Worm (Caenorhabditis elegans) whole organism, L2 larva: ENCODE data around the gene ifet-1.

Experiments used
- egl-27 ChIP-seq: sonication (generic microtip); optimal IDR thresholded peaks from 3 replicates; lab custom pipeline; 2017; ENCODE audit warnings: missing biosample characterization, missing genetic modification reagents, missing genetic modification characterization
- lsy-2 ChIP-seq, 2 experiments: fragments of 150-350 bp in 1 of 2; sonication (generic microtip) in 1 of 2; optimal IDR thresholded peaks; 2 replicates each; lab custom pipeline; 2014 to 2017; ENCODE audit warnings: missing biosample characterization in 2 of 2, missing genetic modification characterization in 2 of 2
- nhr-11 ChIP-seq: fragments of 150-350 bp; optimal IDR thresholded peaks from 2 replicates; lab custom pipeline; 2014; ENCODE audit warnings: missing biosample characterization, missing genetic modification characterization
- sem-4 ChIP-seq: fragments of 150-350 bp; optimal IDR thresholded peaks from 2 replicates; lab custom pipeline; 2014; ENCODE audit warnings: missing biosample characterization, missing genetic modification reagents, missing genetic modification characterization
- unc-39 ChIP-seq: fragments of 150-350 bp; optimal IDR thresholded peaks from 2 replicates; lab custom pipeline; 2014; ENCODE audit warnings: missing biosample characterization, missing genetic modification characterization
- zag-1 ChIP-seq: fragments of 150-350 bp; optimal IDR thresholded peaks from 2 replicates; lab custom pipeline; 2014; ENCODE audit warnings: missing biosample characterization, missing genetic modification characterization

DNA sequence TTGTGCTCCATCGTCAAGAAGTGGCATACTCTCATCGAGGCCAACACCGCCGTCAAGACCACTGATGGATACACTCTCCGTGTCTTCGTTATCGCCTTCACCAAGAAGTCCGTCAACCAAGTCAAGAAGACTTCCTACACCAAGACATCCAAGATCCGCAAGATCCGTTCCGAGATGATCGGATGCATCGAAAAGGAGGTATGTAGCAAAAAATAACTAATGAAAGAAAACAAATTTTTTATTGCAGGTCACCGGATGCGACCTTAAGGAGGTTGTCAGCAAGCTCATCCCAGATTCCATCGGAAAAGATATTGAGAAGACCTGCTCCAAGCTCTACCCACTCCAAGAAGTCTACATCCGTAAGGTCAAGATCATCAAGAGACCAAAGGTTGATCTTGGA lies 1.4 kb upstream of the ifet-1 start:
- no peak for TF ChIP-seq nhr-11
- TF ChIP-seq egl-27 (tag; lab: Kevin White, UChicago): no peak
- TF ChIP-seq unc-39 (tag; lab: Kevin White, UChicago): no peak
- TF ChIP-seq zag-1 (tag; lab: Kevin White, UChicago): no peak
- TF ChIP-seq sem-4 (tag; lab: Kevin White, UChicago): no peak
- no peak for TF ChIP-seq lsy-2 (tag; optimal IDR thresholded peaks at IDR 0.05; lab: Kevin White, UChicago)
